Fruit fly (Drosophila melanogaster): ENCODE data around the gene CG2519.
A peak's percentile ranks its signal among the peaks of the same experiment; 100 is the strongest.

The CG2519 gene

DNA sequence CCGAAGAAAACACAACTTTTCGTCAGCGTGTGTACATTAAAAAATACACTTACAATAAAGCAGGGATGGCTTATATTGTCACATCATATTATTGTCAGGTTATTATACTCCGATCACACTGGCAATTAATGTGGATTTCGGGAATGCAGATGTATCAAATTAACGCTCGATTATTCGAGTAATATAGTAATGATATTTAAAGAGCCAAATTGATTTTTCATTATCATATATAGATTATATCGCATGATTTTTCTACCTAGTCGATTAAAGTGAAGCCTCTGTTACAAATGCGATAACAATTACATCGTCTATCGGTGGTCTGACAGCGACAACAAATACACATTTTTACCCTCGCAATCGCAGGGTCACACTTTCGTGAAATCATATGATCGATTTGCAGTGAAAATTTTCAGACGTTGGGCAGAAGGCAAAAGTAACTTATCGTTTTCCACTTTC lies 43.9 kb upstream of the CG2519 start, which contains the start of the genes noi and Vha26 (continued):
- TF ChIP-seq prd (optimal IDR thresholded peaks at IDR 0.05) (no peak), prd (GFP tag; IDR thresholded peaks at IDR 0.05) (peak; percentile 29; the same call in 1 of the 3 replicates), CG8765 (GFP tag; IDR thresholded peaks at IDR 0.05) (0 out of 2 replicates have a peak, but pooled peaks have one; percentile 25), CG34376 (GFP tag; optimal IDR thresholded peaks at IDR 0.05) (no peak), CG2199 (GFP tag; IDR thresholded peaks at IDR 0.05) (no peak), Mad (GFP tag; optimal IDR thresholded peaks at IDR 0.05) (peak; percentile 13), ham (GFP tag; IDR thresholded peaks at IDR 0.05) (no peak), CG1603 (tag; optimal IDR thresholded peaks at IDR 0.05) (peak; percentile 85), dpn (GFP tag; optimal IDR thresholded peaks at IDR 0.05) (peak; percentile 16 to 21), Dad (GFP tag; optimal IDR thresholded peaks at IDR 0.05) (no peak), CG7928 (GFP tag; optimal IDR thresholded peaks at IDR 0.05) (peak; percentile 96), sens (GFP tag) (peak; percentile 91), maf-S (GFP tag; optimal IDR thresholded peaks at IDR 0.05) (peak; percentile 6), CG18764 (GFP tag; optimal IDR thresholded peaks at IDR 0.05) (peak; percentile 29), CG9727 (GFP tag; optimal IDR thresholded peaks at IDR 0.05) (peak; percentile 60), sisA (GFP tag; IDR thresholded peaks at IDR 0.05) (peak; percentile 31; the same call in 1 of the 2 replicates), Lhr (GFP tag; optimal IDR thresholded peaks at IDR 0.05) (peak; percentile 56), ind (GFP tag; optimal IDR thresholded peaks at IDR 0.05) (peak; percentile 38), CG10654 (GFP tag; optimal IDR thresholded peaks at IDR 0.05) (peak; percentile 33), TFAM (GFP tag; optimal IDR thresholded peaks at IDR 0.05) (no peak), CG14710 (tag; optimal IDR thresholded peaks at IDR 0.05) (peak; percentile 99), jing (GFP tag; optimal IDR thresholded peaks at IDR 0.05) (no peak), bab2 (GFP tag; optimal IDR thresholded peaks at IDR 0.05) (peak; percentile 10), stwl (tag; optimal IDR thresholded peaks at IDR 0.05) (peak; percentile 75), CG2678 (tag; optimal IDR thresholded peaks at IDR 0.05) (no peak), chinmo (GFP tag; IDR thresholded peaks at IDR 0.05; ENCODE audit: partially characterized antibody) (0 out of 4 replicates have a peak, but pooled peaks have one; percentile 60), ase (GFP tag; IDR thresholded peaks at IDR 0.05) (0 out of 3 replicates have a peak, but pooled peaks have one; percentile 8), Bdp1 (GFP tag; optimal IDR thresholded peaks at IDR 0.05) (peak; percentile 35), CG3281 (GFP tag; optimal IDR thresholded peaks at IDR 0.05) (peak; percentile 22), chn (GFP tag; optimal IDR thresholded peaks at IDR 0.05) (no peak), CG13296 (GFP tag; optimal IDR thresholded peaks at IDR 0.05) (peak; percentile 7), Dll (GFP tag; IDR thresholded peaks at IDR 0.05; ENCODE audit: partially characterized antibody) (peak; percentile 62; the same call in 2 of the 4 replicates), fu2 (GFP tag; optimal IDR thresholded peaks at IDR 0.05) (no peak), zen (tag; optimal IDR thresholded peaks at IDR 0.05) (peak; percentile 76), Asciz (GFP tag; optimal IDR thresholded peaks at IDR 0.05) (no peak), Dfd (GFP tag; optimal IDR thresholded peaks at IDR 0.05) (peak in 1 of 2 experiments; percentile 90), Xbp1 (GFP tag; optimal IDR thresholded peaks at IDR 0.05) (peak; percentile 38), tin (GFP tag; optimal IDR thresholded peaks at IDR 0.05) (peak; percentile 39), CG2120 (GFP tag; optimal IDR thresholded peaks at IDR 0.05) (peak; percentile 70), onecut (GFP tag; IDR thresholded peaks at IDR 0.05) (peak; percentile 59), Dbx (GFP tag; IDR thresholded peaks at IDR 0.05) (0 out of 3 replicates have a peak, but pooled peaks have one; percentile 19), GATAe (GFP tag; conservative IDR thresholded peaks at IDR 0.05) (no peak), Ets97D (GFP tag; optimal IDR thresholded peaks at IDR 0.05) (peak; percentile 77), CG14860 (GFP tag; IDR thresholded peaks at IDR 0.05; ENCODE audit: partially characterized antibody) (peak; percentile 36; the same call in 1 of the 3 replicates), az2 (GFP tag; optimal IDR thresholded peaks at IDR 0.05) (peak; percentile 3), Max (GFP tag; optimal IDR thresholded peaks at IDR 0.05) (peak; percentile 41), HLH54F (GFP tag; optimal IDR thresholded peaks at IDR 0.05) (peak; percentile 50), Taf1 (GFP tag; IDR thresholded peaks at IDR 0.05) (no peak), NfI (GFP tag; optimal IDR thresholded peaks at IDR 0.05) (peak; percentile 44), CG2202 (tag; optimal IDR thresholded peaks at IDR 0.05) (peak; percentile 50), Bgb (GFP tag; IDR thresholded peaks at IDR 0.05; ENCODE audit: partially characterized antibody) (peak; percentile 63)

Data from whole organism, embryonic.